Fruit fly (Drosophila melanogaster) whole organism, embryonic: ENCODE results near the gene moon.

Experiments
- Aef1 ChIP-seq: fragments of 200-800 bp; sonication (Bioruptor generic); IDR thresholded peaks from 3 replicates; pipeline ENCODE4 v1.3.6; 2022; ENCODE audit warnings: missing biosample characterization, missing genetic modification characterization
- B-H2 ChIP-seq: fragments of 200-800 bp; sonication (Bioruptor generic); optimal IDR thresholded peaks from 2 replicates; lab custom pipeline; 2018; ENCODE audit warnings: missing biosample characterization, mild to moderate bottlenecking, missing genetic modification characterization
- CG11398 ChIP-seq: fragments of 200-800 bp; sonication (Bioruptor generic); optimal IDR thresholded peaks from 2 replicates; lab custom pipeline; 2016; ENCODE audit warnings: missing biosample characterization, missing genetic modification characterization
- CG12744 ChIP-seq: fragments of 200-800 bp; sonication (Bioruptor generic); optimal IDR thresholded peaks from 2 replicates; lab custom pipeline; 2016; ENCODE audit warnings: missing biosample characterization, missing genetic modification characterization
- CG13424 ChIP-seq: fragments of 200-800 bp; sonication (Bioruptor generic); optimal IDR thresholded peaks from 2 replicates; lab custom pipeline; 2019; ENCODE audit warnings: missing biosample characterization, mild to moderate bottlenecking, missing genetic modification characterization, moderate library complexity
- CG13624 ChIP-seq: fragments of 200-800 bp; sonication (Bioruptor generic); optimal IDR thresholded peaks from 2 replicates; lab custom pipeline; 2016; ENCODE audit warnings: missing biosample characterization, missing genetic modification characterization
- CG14014 ChIP-seq: fragments of 200-800 bp; sonication (Bioruptor generic); IDR thresholded peaks from 2 replicates; pipeline ENCODE4 v1.3.6; 2022; ENCODE audit warnings: missing biosample characterization, missing genetic modification characterization
- CG14860 ChIP-seq: fragments of 200-800 bp; sonication (Bioruptor generic); IDR thresholded peaks from 3 replicates; pipeline ENCODE4 v1.3.6; 2022; ENCODE audit warnings: missing biosample characterization, missing genetic modification characterization; ENCODE audit not compliant: partially characterized antibody
- CG1603 ChIP-seq: fragments of 200-800 bp; sonication (Bioruptor generic); optimal IDR thresholded peaks from 2 replicates; lab custom pipeline; 2019; ENCODE audit warnings: missing biosample characterization, mild to moderate bottlenecking, missing genetic modification characterization, moderate library complexity
- CG17328 ChIP-seq: fragments of 200-800 bp; sonication (Bioruptor generic); IDR thresholded peaks from 2 replicates; pipeline ENCODE4 v1.3.6; 2022; ENCODE audit warnings: missing biosample characterization, missing genetic modification characterization
- CG17612 ChIP-seq: fragments of 200-800 bp; sonication (Bioruptor generic); IDR thresholded peaks from 2 replicates; pipeline ENCODE4 v1.3.6; 2022; ENCODE audit warnings: missing biosample characterization, missing genetic modification characterization
- CG2678 ChIP-seq: fragments of 200-800 bp; sonication (Bioruptor generic); optimal IDR thresholded peaks from 3 replicates; lab custom pipeline; 2019; ENCODE audit warnings: missing biosample characterization, mild to moderate bottlenecking, missing genetic modification characterization, moderate library complexity
- CG2875 ChIP-seq: fragments of 200-800 bp; sonication (Bioruptor generic); optimal IDR thresholded peaks from 2 replicates; lab custom pipeline; 2017; ENCODE audit warnings: missing biosample characterization, mild to moderate bottlenecking, missing genetic modification characterization, missing genetic modification reagents
- CG3163 ChIP-seq: fragments of 200-800 bp; sonication (Bioruptor generic); optimal IDR thresholded peaks from 3 replicates; lab custom pipeline; 2016; ENCODE audit warnings: missing biosample characterization, missing genetic modification characterization
- CG32767 ChIP-seq: fragments of 200-800 bp; sonication (Bioruptor generic); IDR thresholded peaks from 2 replicates; pipeline ENCODE4 v1.3.6; 2022; ENCODE audit warnings: missing biosample characterization, missing genetic modification characterization
- CG4820 ChIP-seq: fragments of 200-800 bp; sonication (Bioruptor generic); optimal IDR thresholded peaks from 3 replicates; lab custom pipeline; 2016; ENCODE audit warnings: missing biosample characterization, missing genetic modification characterization
- CG6791 ChIP-seq: fragments of 200-800 bp; sonication (Bioruptor generic); IDR thresholded peaks from 3 replicates; pipeline ENCODE4 v1.3.6; 2022; ENCODE audit warnings: missing biosample characterization, missing genetic modification characterization; ENCODE audit not compliant: partially characterized antibody
- CG7357 ChIP-seq: fragments of 200-800 bp; sonication (Bioruptor generic); IDR thresholded peaks from 3 replicates; pipeline ENCODE4 v1.3.6; 2022; ENCODE audit warnings: missing biosample characterization, missing genetic modification characterization
- CG7556 ChIP-seq: fragments of 200-800 bp; sonication (Bioruptor generic); optimal IDR thresholded peaks from 2 replicates; lab custom pipeline; 2017; ENCODE audit warnings: missing biosample characterization, mild to moderate bottlenecking, missing genetic modification characterization
- CG7786 ChIP-seq: fragments of 200-800 bp; sonication (Bioruptor generic); optimal IDR thresholded peaks from 2 replicates; lab custom pipeline; 2016; ENCODE audit warnings: missing biosample characterization, missing genetic modification characterization
- CG8944 ChIP-seq: fragments of 200-800 bp; sonication (Bioruptor generic); optimal IDR thresholded peaks from 3 replicates; lab custom pipeline; 2016; ENCODE audit warnings: missing biosample characterization, missing genetic modification characterization
- GATAe ChIP-seq: fragments of 200-800 bp; sonication (Bioruptor generic); conservative IDR thresholded peaks from 2 replicates; pipeline ENCODE4 v1.3.6; 2022; ENCODE audit warnings: missing biosample characterization, missing genetic modification characterization
- Gsc ChIP-seq: fragments of 200-800 bp; sonication (Bioruptor generic); IDR thresholded peaks from 2 replicates; pipeline ENCODE4 v1.3.6; 2022; ENCODE audit warnings: missing biosample characterization, missing genetic modification characterization
- HLH3B ChIP-seq: fragments of 200-800 bp; sonication (Bioruptor generic); IDR thresholded peaks from 2 replicates; pipeline ENCODE4 v1.3.6; 2022; ENCODE audit warnings: missing biosample characterization, missing genetic modification characterization
- HLH4C ChIP-seq: fragments of 200-800 bp; sonication (Bioruptor generic); IDR thresholded peaks from 3 replicates; pipeline ENCODE4 v1.3.6; 2022; ENCODE audit warnings: missing biosample characterization, missing genetic modification characterization; ENCODE audit not compliant: partially characterized antibody
- HmgZ ChIP-seq: fragments of 200-800 bp; sonication (Bioruptor generic); optimal IDR thresholded peaks from 2 replicates; lab custom pipeline; 2018; ENCODE audit warnings: missing biosample characterization, mild to moderate bottlenecking, missing genetic modification characterization
- Hmr ChIP-seq: fragments of 200-800 bp; sonication (Bioruptor generic); optimal IDR thresholded peaks from 3 replicates; lab custom pipeline; 2017; ENCODE audit warnings: mild to moderate bottlenecking, missing biosample characterization, missing genetic modification reagents, missing genetic modification characterization
- Mad ChIP-seq: fragments of 200-800 bp; sonication (Bioruptor generic); optimal IDR thresholded peaks from 2 replicates; lab custom pipeline; 2016; ENCODE audit warnings: missing biosample characterization, missing genetic modification characterization
- NK7.1 ChIP-seq: fragments of 200-800 bp; sonication (Bioruptor generic); optimal IDR thresholded peaks from 3 replicates; lab custom pipeline; 2016; ENCODE audit warnings: missing biosample characterization, missing genetic modification characterization
- Nf-YA ChIP-seq: fragments of 200-800 bp; sonication (Bioruptor generic); IDR thresholded peaks from 2 replicates; pipeline ENCODE4 v1.3.6; 2022; ENCODE audit warnings: missing biosample characterization, missing genetic modification characterization
- Side ChIP-seq: fragments of 200-800 bp; sonication (Bioruptor generic); optimal IDR thresholded peaks from 2 replicates; lab custom pipeline; 2016; ENCODE audit warnings: missing biosample characterization, missing genetic modification characterization
- Ssrp ChIP-seq: fragments of 200-800 bp; sonication (Bioruptor generic); optimal IDR thresholded peaks from 2 replicates; lab custom pipeline; 2018; ENCODE audit warnings: missing biosample characterization, mild to moderate bottlenecking, missing genetic modification characterization, moderate library complexity
- TFAM ChIP-seq: fragments of 200-800 bp; sonication (Bioruptor generic); optimal IDR thresholded peaks from 2 replicates; lab custom pipeline; 2017; ENCODE audit warnings: missing biosample characterization, missing genetic modification characterization, inconsistent platforms
- Usf ChIP-seq: fragments of 200-800 bp; sonication (Bioruptor generic); optimal IDR thresholded peaks from 2 replicates; lab custom pipeline; 2017; ENCODE audit warnings: missing genotype, missing biosample characterization, missing genetic modification characterization
- Xbp1 ChIP-seq: fragments of 200-800 bp; sonication (Bioruptor generic); optimal IDR thresholded peaks from 3 replicates; lab custom pipeline; 2016; ENCODE audit warnings: missing biosample characterization, mild to moderate bottlenecking, missing genetic modification characterization
- az2 ChIP-seq: fragments of 200-800 bp; sonication (Bioruptor generic); optimal IDR thresholded peaks from 3 replicates; lab custom pipeline; 2016; ENCODE audit warnings: missing biosample characterization, missing genetic modification characterization
- bowl ChIP-seq: fragments of 200-800 bp; sonication (Bioruptor generic); IDR thresholded peaks from 2 replicates; pipeline ENCODE4 v1.3.6; 2022; ENCODE audit warnings: missing biosample characterization, missing genetic modification characterization
- cas ChIP-seq: fragments of 200-800 bp; sonication (Bioruptor generic); IDR thresholded peaks from 2 replicates; pipeline ENCODE4 v1.3.6; 2022; ENCODE audit warnings: missing biosample characterization, missing genetic modification characterization
- da ChIP-seq: fragments of 200-800 bp; sonication (Bioruptor generic); optimal IDR thresholded peaks from 2 replicates; lab custom pipeline; 2016; ENCODE audit warnings: missing biosample characterization, missing genetic modification characterization
- dan ChIP-seq: fragments of 200-800 bp; sonication (Bioruptor generic); IDR thresholded peaks from 2 replicates; pipeline ENCODE4 v1.3.6; 2022; ENCODE audit warnings: missing biosample characterization, missing genetic modification characterization
- en ChIP-seq: fragments of 200-800 bp; sonication (Bioruptor generic); optimal IDR thresholded peaks from 2 replicates; lab custom pipeline; 2016; ENCODE audit warnings: missing biosample characterization, missing genetic modification characterization
- fru ChIP-seq: fragments of >200 bp; optimal IDR thresholded peaks from 2 replicates; lab custom pipeline; 2017
- gce ChIP-seq: fragments of 200-800 bp; sonication (Bioruptor generic); IDR thresholded peaks from 3 replicates; pipeline ENCODE4 v1.3.6; 2022; ENCODE audit warnings: missing biosample characterization, missing genetic modification characterization
- inv ChIP-seq: fragments of 200-800 bp; sonication (Bioruptor generic); IDR thresholded peaks from 2 replicates; pipeline ENCODE4 v1.3.6; 2022; ENCODE audit warnings: missing biosample characterization, missing genetic modification characterization; ENCODE audit not compliant: partially characterized antibody
- ken ChIP-seq: fragments of 200-800 bp; sonication (Bioruptor generic); IDR thresholded peaks from 3 replicates; pipeline ENCODE4 v1.3.6; 2022; ENCODE audit warnings: missing biosample characterization, missing genetic modification characterization
- p53 ChIP-seq: fragments of 200-800 bp; sonication (Bioruptor generic); optimal IDR thresholded peaks from 2 replicates; lab custom pipeline; 2016; ENCODE audit warnings: missing biosample characterization, missing genetic modification characterization
- pros ChIP-seq: fragments of 200-800 bp; sonication (Bioruptor generic); optimal IDR thresholded peaks from 3 replicates; lab custom pipeline; 2019; ENCODE audit warnings: missing biosample characterization, mild to moderate bottlenecking, missing genetic modification characterization, moderate library complexity
- rib ChIP-seq: fragments of 200-800 bp; sonication (Bioruptor generic); IDR thresholded peaks from 2 replicates; pipeline ENCODE4 v1.3.6; 2022; ENCODE audit warnings: missing biosample characterization, missing genetic modification characterization
- run ChIP-seq: fragments of 200-800 bp; sonication (Bioruptor generic); optimal IDR thresholded peaks from 3 replicates; lab custom pipeline; 2018; ENCODE audit warnings: missing biosample characterization, mild to moderate bottlenecking, missing genetic modification characterization
- sens ChIP-seq: fragments of 200-800 bp; sonication (Bioruptor generic); peaks from one replicate; lab custom pipeline; 2016; ENCODE audit warnings: missing biosample characterization, missing genetic modification characterization
- tll ChIP-seq, 2 experiments: fragments of 200-800 bp in 1 of 2; fragments of >200 bp in 1 of 2; sonication (Bioruptor generic) in 1 of 2; optimal IDR thresholded peaks; 2 replicates each; lab custom pipeline; 2017 to 2019; ENCODE audit warnings: missing biosample characterization in 2 of 2, missing genetic modification characterization in 2 of 2, mild to moderate bottlenecking in 1 of 2, moderate library complexity in 1 of 2
- toy ChIP-seq: fragments of 200-800 bp; sonication (Bioruptor generic); IDR thresholded peaks from 2 replicates; pipeline ENCODE4 v1.3.6; 2022; ENCODE audit warnings: missing biosample characterization, missing genetic modification characterization

moon gene

dm6 chrX:12028825-12029514, 43.6 kb downstream of the moon start, which contains the start of gene Usp7 (continued):
- TF ChIP-seq bowl (GFP tag; lab: Robert Waterston, UW) (no peak), pros (GFP tag; lab: Kevin White, UChicago) (no peak), tll (GFP tag; optimal IDR thresholded peaks at IDR 0.05; lab: Kevin White, UChicago) (no peak), CG7556 (no peak), Nf-YA (GFP tag; lab: Robert Waterston, UW) (no peak), HLH3B (GFP tag; lab: Robert Waterston, UW) (no peak; the same call in 1 of the 2 replicates), CG1603 (tag; lab: Kevin White, UChicago) (no peak), HLH4C (GFP tag; lab: Robert Waterston, UW) (peak; percentile 94), CG14860 (GFP tag; lab: Robert Waterston, UW) (peak; percentile 91), da (GFP tag; lab: Kevin White, UChicago) (no peak), CG4820 (GFP tag; lab: Kevin White, UChicago) (no peak), CG32767 (GFP tag; lab: Robert Waterston, UW) (no peak), CG2875 (GFP tag; lab: Kevin White, UChicago) (no peak), p53 (GFP tag; lab: Kevin White, UChicago) (no peak), az2 (GFP tag; lab: Kevin White, UChicago) (no peak), CG17612 (GFP tag; lab: Robert Waterston, UW) (no peak), gce (GFP tag; lab: Robert Waterston, UW) (no peak), Side (GFP tag; lab: Kevin White, UChicago) (no peak), HmgZ (tag; lab: Kevin White, UChicago) (peak; percentile 14), Xbp1 (peak; percentile 35), fru (no peak), CG7357 (peak; percentile 51; the same call in 1 of the 3 replicates), CG17328 (no peak), cas (GFP tag; lab: Robert Waterston, UW) (no peak), TFAM (GFP tag; lab: Kevin White, UChicago) (no peak), Ssrp (tag; lab: Kevin White, UChicago) (no peak), GATAe (GFP tag; lab: Robert Waterston, UW) (no peak), ken (GFP tag; lab: Robert Waterston, UW) (no peak), dan (GFP tag; lab: Robert Waterston, UW) (no peak), CG12744 (GFP tag; lab: Kevin White, UChicago) (no peak), CG3163 (GFP tag; lab: Kevin White, UChicago) (no peak), CG11398 (GFP tag; lab: Kevin White, UChicago) (no peak), sens (GFP tag; lab: Kevin White, UChicago) (peak; percentile 72), CG7786 (no peak), run (tag; lab: Kevin White, UChicago) (no peak), B-H2 (GFP tag; lab: Kevin White, UChicago) (peak; percentile 8), Gsc (GFP tag; lab: Robert Waterston, UW) (no peak), CG8944 (GFP tag; lab: Kevin White, UChicago) (no peak), Mad (GFP tag; lab: Kevin White, UChicago) (peak; percentile 21), toy (no peak), CG6791 (peak; percentile 98), en (GFP tag; lab: Kevin White, UChicago) (no peak), inv (GFP tag; lab: Robert Waterston, UW) (peak; percentile 95), Hmr (GFP tag; lab: Kevin White, UChicago) (no peak), Usf (GFP tag; lab: Kevin White, UChicago) (no peak), Aef1 (no peak), CG13424 (tag; lab: Kevin White, UChicago) (no peak), rib (GFP tag; lab: Robert Waterston, UW) (no peak), CG2678 (tag; lab: Kevin White, UChicago) (no peak), NK7.1 (GFP tag; lab: Kevin White, UChicago) (no peak), CG14014 (GFP tag; lab: Robert Waterston, UW) (0 out of 2 replicates have a peak, but pooled peaks have one; percentile 11), CG13624 (GFP tag; lab: Kevin White, UChicago) (peak; percentile 29)
